Worm (Caenorhabditis elegans) whole organism, late embryonic: ENCODE measurements around the gene vglu-3.

ENCODE experiments used
- Y22D7AL.16 ChIP-seq: sonication (generic microtip); optimal IDR thresholded peaks from 2 replicates; lab custom pipeline; 2016; ENCODE audit warnings: missing genetic modification characterization, missing compliant biosample characterization
- sox-4 ChIP-seq: sonication (generic microtip); optimal IDR thresholded peaks from 2 replicates; lab custom pipeline; 2017; ENCODE audit warnings: mild to moderate bottlenecking, missing genetic modification characterization, inconsistent platforms, missing compliant biosample characterization

DNA sequence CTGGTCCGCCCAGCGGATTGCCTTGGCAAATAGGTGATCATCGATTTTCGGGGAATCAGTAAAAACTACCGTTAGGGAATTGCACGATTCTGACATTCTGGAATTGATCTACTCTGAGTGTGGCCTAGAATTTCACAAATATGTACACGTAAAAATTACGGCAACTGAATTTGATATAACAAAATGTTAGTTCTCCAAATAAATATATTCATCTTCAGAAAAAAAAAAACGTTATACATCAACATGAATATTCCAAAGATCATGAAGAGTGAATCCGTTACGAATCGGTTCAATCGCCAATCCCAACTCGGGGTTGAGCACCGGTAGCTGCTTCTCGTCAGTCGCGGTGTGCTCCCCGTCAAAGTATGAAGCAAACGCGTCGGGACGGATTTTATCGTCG, 41.5 kb upstream of the vglu-3 start, which contains the start of gene rip-1:
- TF ChIP-seq Y22D7AL.16 (no peak), sox-4 (no peak)
